Worm (Caenorhabditis elegans) whole organism, L3 larva: ENCODE data around the gene mtx-2.
A peak's percentile ranks its signal among the peaks of the same experiment; 100 is the strongest.

Experiments
- R02D3.7 ChIP-seq: fragments of 150-350 bp; optimal IDR thresholded peaks from 2 replicates; lab custom pipeline; 2014; ENCODE audit warnings: missing biosample characterization, missing genetic modification characterization
- ZK546.5 ChIP-seq: sonication (generic microtip); optimal IDR thresholded peaks from 2 replicates; lab custom pipeline; 2017; ENCODE audit warnings: missing biosample characterization, missing genetic modification characterization
- aly-2 ChIP-seq: fragments of 150-350 bp; optimal IDR thresholded peaks from 2 replicates; lab custom pipeline; 2014; ENCODE audit warnings: missing biosample characterization, missing genetic modification characterization
- ama-1 ChIP-seq: fragments of 150-350 bp; optimal IDR thresholded peaks from 2 replicates; lab custom pipeline; 2018
- ceh-16 ChIP-seq: sonication (generic microtip); optimal IDR thresholded peaks from 2 replicates; lab custom pipeline; 2017; ENCODE audit warnings: missing biosample characterization, missing genetic modification characterization
- ceh-82 ChIP-seq: fragments of 150-350 bp; optimal IDR thresholded peaks from 2 replicates; lab custom pipeline; 2014; ENCODE audit warnings: missing biosample characterization, missing genetic modification characterization
- ceh-9 ChIP-seq: sonication (generic microtip); optimal IDR thresholded peaks from 2 replicates; lab custom pipeline; 2018; ENCODE audit warnings: missing biosample characterization, missing genetic modification characterization
- daf-12 ChIP-seq: fragments of 150-350 bp; optimal IDR thresholded peaks from 2 replicates; lab custom pipeline; 2014; ENCODE audit warnings: missing biosample characterization, missing genetic modification reagents, missing genetic modification characterization
- egl-27 ChIP-seq: sonication (generic microtip); optimal IDR thresholded peaks from 4 replicates; lab custom pipeline; 2017; ENCODE audit warnings: missing biosample characterization, missing genetic modification reagents, missing genetic modification characterization
- egl-5 ChIP-seq: fragments of 150-350 bp; optimal IDR thresholded peaks from 2 replicates; lab custom pipeline; 2017; ENCODE audit warnings: missing biosample characterization, missing genetic modification reagents, missing genetic modification characterization, inconsistent platforms
- elt-1 ChIP-seq: fragments of 150-350 bp; optimal IDR thresholded peaks from 2 replicates; lab custom pipeline; 2014; ENCODE audit warnings: missing biosample characterization, missing genetic modification characterization
- elt-2 ChIP-seq: sonication (generic microtip); optimal IDR thresholded peaks from 2 replicates; lab custom pipeline; 2016; ENCODE audit warnings: missing genetic modification reagents, mild to moderate bottlenecking, missing genetic modification characterization, missing compliant biosample characterization
- elt-3 ChIP-seq, 3 experiments: fragments of 150-350 bp in 1 of 3; sonication (generic microtip) in 2 of 3; optimal IDR thresholded peaks; 2 replicates in 2 of 3; 4 replicates in 1 of 3; lab custom pipeline; 2014 to 2017; ENCODE audit warnings: missing biosample characterization in 3 of 3, missing genetic modification characterization in 3 of 3
- fkh-10 ChIP-seq: sonication (generic microtip); optimal IDR thresholded peaks from 2 replicates; lab custom pipeline; 2017; ENCODE audit warnings: missing biosample characterization, missing genetic modification reagents, missing genetic modification characterization
- fkh-2 ChIP-seq: fragments of 150-350 bp; optimal IDR thresholded peaks from 2 replicates; lab custom pipeline; 2014; ENCODE audit warnings: missing biosample characterization, missing genetic modification reagents, missing genetic modification characterization
- fos-1 ChIP-seq: fragments of 150-350 bp; optimal IDR thresholded peaks from 2 replicates; lab custom pipeline; 2014; ENCODE audit warnings: missing biosample characterization, missing genetic modification characterization
- hmg-11 ChIP-seq: sonication (generic microtip); optimal IDR thresholded peaks from 2 replicates; lab custom pipeline; 2016; ENCODE audit warnings: missing genetic modification characterization, missing compliant biosample characterization
- jun-1 ChIP-seq: fragments of 150-350 bp; optimal IDR thresholded peaks from 2 replicates; lab custom pipeline; 2014; ENCODE audit warnings: missing biosample characterization, missing genetic modification reagents, missing genetic modification characterization
- lin-15B ChIP-seq: fragments of 150-350 bp; optimal IDR thresholded peaks from 2 replicates; lab custom pipeline; 2014; ENCODE audit warnings: missing biosample characterization, missing genetic modification characterization
- lin-39 ChIP-seq: fragments of 150-350 bp; optimal IDR thresholded peaks from 2 replicates; lab custom pipeline; 2018; ENCODE audit warnings: missing biosample characterization, missing genetic modification reagents, missing genetic modification characterization
- lsy-12 ChIP-seq: sonication (generic microtip); optimal IDR thresholded peaks from 2 replicates; lab custom pipeline; 2016; ENCODE audit warnings: mild to moderate bottlenecking, missing genetic modification characterization, missing compliant biosample characterization
- mdl-1 ChIP-seq: fragments of 150-350 bp; optimal IDR thresholded peaks from 2 replicates; lab custom pipeline; 2014; ENCODE audit warnings: missing biosample characterization, missing genetic modification characterization
- mml-1 ChIP-seq: fragments of 150-350 bp; sonication (generic microtip); optimal IDR thresholded peaks from 3 replicates; lab custom pipeline; 2014; ENCODE audit warnings: missing biosample characterization, missing genetic modification characterization
- nhr-11 ChIP-seq: fragments of 150-350 bp; optimal IDR thresholded peaks from 2 replicates; lab custom pipeline; 2014; ENCODE audit warnings: missing biosample characterization, missing genetic modification characterization
- nhr-12 ChIP-seq: fragments of 150-350 bp; optimal IDR thresholded peaks from 2 replicates; lab custom pipeline; 2014; ENCODE audit warnings: missing biosample characterization, missing genetic modification characterization
- nhr-23 ChIP-seq: fragments of 150-350 bp; optimal IDR thresholded peaks from 2 replicates; lab custom pipeline; 2014; ENCODE audit warnings: missing biosample characterization, missing genetic modification reagents, missing genetic modification characterization
- nhr-25 ChIP-seq: sonication (generic microtip); optimal IDR thresholded peaks from 2 replicates; lab custom pipeline; 2017; ENCODE audit warnings: missing biosample characterization, missing genetic modification characterization
- nhr-28 ChIP-seq: fragments of 150-350 bp; optimal IDR thresholded peaks from 2 replicates; lab custom pipeline; 2014; ENCODE audit warnings: missing biosample characterization, missing genetic modification characterization
- nhr-43 ChIP-seq: sonication (generic microtip); optimal IDR thresholded peaks from 2 replicates; lab custom pipeline; 2016; ENCODE audit warnings: mild to moderate bottlenecking, missing genetic modification characterization, missing compliant biosample characterization; ENCODE audit not compliant: poor library complexity, severe bottlenecking
- nhr-67 ChIP-seq: fragments of 150-350 bp; optimal IDR thresholded peaks from 2 replicates; lab custom pipeline; 2014; ENCODE audit warnings: missing biosample characterization, missing genetic modification characterization
- nhr-76 ChIP-seq: fragments of 150-350 bp; sonication (generic microtip); optimal IDR thresholded peaks from 5 replicates; lab custom pipeline; 2014; ENCODE audit warnings: missing biosample characterization, missing genetic modification characterization
- nhr-77 ChIP-seq: fragments of 150-350 bp; optimal IDR thresholded peaks from 2 replicates; lab custom pipeline; 2014; ENCODE audit warnings: missing biosample characterization, missing genetic modification characterization
- pha-4 ChIP-seq: fragments of 150-350 bp; optimal IDR thresholded peaks from 2 replicates; lab custom pipeline; 2014; ENCODE audit warnings: missing biosample characterization, missing genetic modification reagents, missing genetic modification characterization
- pqm-1 ChIP-seq: fragments of 150-350 bp; optimal IDR thresholded peaks from 2 replicates; lab custom pipeline; 2017; ENCODE audit warnings: missing biosample characterization, missing genetic modification characterization, inconsistent platforms
- skn-1 ChIP-seq: fragments of 150-350 bp; optimal IDR thresholded peaks from 2 replicates; lab custom pipeline; 2014; ENCODE audit warnings: missing biosample characterization, missing genetic modification characterization
- snpc-4 ChIP-seq: fragments of 150-350 bp; optimal IDR thresholded peaks from 2 replicates; lab custom pipeline; 2014; ENCODE audit warnings: missing biosample characterization, missing genetic modification characterization
- unc-39 ChIP-seq: sonication (generic microtip); optimal IDR thresholded peaks from 4 replicates; lab custom pipeline; 2017; ENCODE audit warnings: missing biosample characterization, missing genetic modification characterization
- unc-62 ChIP-seq: fragments of 150-350 bp; sonication (generic microtip); optimal IDR thresholded peaks from 4 replicates; lab custom pipeline; 2014; ENCODE audit warnings: missing biosample characterization, missing genetic modification reagents, missing genetic modification characterization
- zag-1 ChIP-seq: fragments of 150-350 bp; optimal IDR thresholded peaks from 2 replicates; lab custom pipeline; 2014; ENCODE audit warnings: missing biosample characterization, missing genetic modification characterization
- ztf-11 ChIP-seq: fragments of 150-350 bp; optimal IDR thresholded peaks from 2 replicates; lab custom pipeline; 2014; ENCODE audit warnings: missing biosample characterization, missing genetic modification characterization
- ztf-4 ChIP-seq: fragments of 150-350 bp; optimal IDR thresholded peaks from 2 replicates; lab custom pipeline; 2014; ENCODE audit warnings: missing biosample characterization, missing genetic modification characterization

mtx-2 gene

DNA sequence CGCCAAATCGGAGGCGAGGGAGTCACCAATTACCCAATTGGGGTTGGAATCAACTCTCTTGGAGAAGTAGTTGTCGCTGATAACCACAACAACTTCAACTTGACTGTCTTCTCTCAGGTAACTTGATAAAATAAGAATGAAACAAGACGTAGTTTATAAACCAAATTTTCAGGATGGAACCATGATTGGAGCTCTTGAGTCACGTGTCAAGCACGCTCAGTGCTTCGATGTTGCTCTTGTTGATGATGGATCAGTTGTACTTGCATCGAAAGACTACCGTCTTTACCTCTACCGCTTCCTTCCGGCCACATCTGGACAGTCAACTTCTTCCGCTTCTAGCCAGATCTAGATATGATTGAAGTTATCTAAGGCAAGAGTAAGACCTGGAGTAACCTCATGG is 27.4 kb downstream of the mtx-2 start:
- TF ChIP-seq elt-1 (no peak), snpc-4 (tag; lab: Kevin White, UChicago) (no peak), nhr-12 (tag; lab: Kevin White, UChicago) (no peak), zag-1 (no peak), skn-1 (tag; lab: Kevin White, UChicago) (no peak), ceh-82 (no peak), lin-39 (tag; lab: Kevin White, UChicago) (no peak), ZK546.5 (no peak), elt-3 (tag; optimal IDR thresholded peaks at IDR 0.05; lab: Kevin White, UChicago) (no peak), ama-1 (no peak), nhr-77 (no peak)

DNA sequence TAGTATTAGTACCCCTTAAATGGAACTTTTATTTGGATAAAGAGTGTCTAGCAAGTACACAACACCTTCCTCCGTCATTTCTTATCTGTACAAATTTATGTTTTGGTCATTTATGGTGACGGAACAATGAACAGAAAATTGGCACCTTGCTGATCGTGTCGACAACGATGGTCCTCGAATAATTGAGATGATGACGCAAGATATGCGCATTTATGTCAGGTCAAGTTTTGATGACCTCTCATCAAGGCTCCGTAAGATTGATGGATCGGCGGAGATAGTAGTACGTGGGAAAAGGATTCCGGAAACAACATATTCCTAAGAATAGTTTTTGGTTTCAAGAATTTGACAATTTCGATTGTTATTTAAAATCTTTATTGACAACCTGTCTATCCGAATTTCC is 29.3 kb downstream of the mtx-2 start:
- TF ChIP-seq nhr-43 (tag; lab: Kevin White, UChicago) = peak; percentile 25
- no peak for TF ChIP-seq egl-5 (tag; lab: Kevin White, UChicago)
- TF ChIP-seq nhr-67 (tag; lab: Kevin White, UChicago) = no peak

DNA sequence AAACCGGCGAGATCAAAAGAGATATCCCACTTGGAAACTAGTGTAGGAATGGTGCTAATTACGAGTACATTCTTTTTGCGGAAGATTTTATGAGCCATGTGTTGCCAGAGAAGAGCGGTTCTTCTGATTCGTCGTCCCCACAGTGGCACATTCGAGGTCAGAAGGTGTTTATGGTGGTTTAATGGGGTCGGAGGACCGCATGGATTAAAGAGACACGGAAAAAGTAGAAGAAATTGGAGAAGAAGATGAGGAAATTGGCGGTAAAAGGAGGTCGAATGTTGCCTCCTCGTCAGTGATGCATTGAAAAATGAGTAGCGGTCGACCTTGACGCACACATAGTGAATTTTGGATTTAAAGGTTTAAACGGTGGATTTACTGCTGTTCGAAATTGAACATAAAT is 29.8 kb downstream of the mtx-2 start:
- TF ChIP-seq nhr-25 (peak; percentile 48), ztf-4 (no peak), mdl-1 (no peak), fkh-10 (GFP tag; lab: Kevin White, UChicago) (no peak), fos-1 (tag; lab: Kevin White, UChicago) (no peak), egl-5 (tag; lab: Kevin White, UChicago) (peak; percentile 60)

DNA sequence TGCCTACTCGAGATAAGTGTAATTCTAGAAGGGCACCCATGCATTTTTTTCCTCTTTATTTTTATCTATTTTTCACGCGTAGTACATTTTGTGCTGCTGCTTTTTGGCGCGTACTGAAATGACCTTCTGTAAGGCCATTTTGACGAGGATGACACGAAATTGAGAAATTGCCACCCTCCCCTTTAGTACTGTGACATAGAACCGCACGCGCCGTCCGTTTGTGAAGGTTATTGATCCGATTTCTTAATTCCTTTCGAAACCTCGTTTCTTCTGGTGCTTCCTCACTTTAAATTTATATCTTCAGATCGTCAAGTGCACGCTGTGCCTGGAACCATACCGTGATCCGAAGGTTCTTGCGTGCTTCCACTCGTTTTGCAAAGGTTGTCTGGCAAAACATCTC is 32.3 kb downstream of the mtx-2 start:
- TF ChIP-seq unc-62 (GFP tag; lab: Kevin White, UChicago) (no peak), fkh-10 (GFP tag; lab: Kevin White, UChicago) (no peak), nhr-25 (peak; percentile 70), ceh-82 (no peak), egl-5 (tag; lab: Kevin White, UChicago) (no peak), nhr-28 (no peak), unc-39 (tag; lab: Kevin White, UChicago) (no peak)

ce11 chrIII:7730331-7730730 is 33.1 kb downstream of the mtx-2 start:
- TF ChIP-seq pha-4 (tag; lab: Kevin White, UChicago) (peak; percentile 6), ama-1 (peak; percentile 73), nhr-43 (tag; lab: Kevin White, UChicago) (no peak), egl-27 (tag; lab: Kevin White, UChicago) (no peak), elt-2 (tag; lab: Kevin White, UChicago) (peak; percentile 87), jun-1 (tag; lab: Kevin White, UChicago) (peak; percentile 35), ZK546.5 (no peak), ztf-11 (no peak), pqm-1 (tag; lab: Kevin White, UChicago) (peak; percentile 76)
- TF ChIP-seq, all 47 proteins: peak for 5

ce11 chrIII:7729534-7730061 is 33.8 kb downstream of the mtx-2 start, which contains the start of gene ZK112.4:
Gene ZK112.4, minus strand, starts transcription at chrIII:7730011.
- peak; percentile 18 for TF ChIP-seq nhr-25
- TF ChIP-seq ama-1 = peak; percentile 81
- TF ChIP-seq skn-1 (tag; lab: Kevin White, UChicago) = no peak
- peak; percentile 62 for TF ChIP-seq jun-1 (tag; lab: Kevin White, UChicago)
- no peak for TF ChIP-seq lsy-12 (tag; lab: Kevin White, UChicago)
- no peak for TF ChIP-seq ceh-9 (tag; lab: Kevin White, UChicago)
- TF ChIP-seq aly-2 (tag; lab: Kevin White, UChicago) = no peak
- no peak for TF ChIP-seq ceh-16
- TF ChIP-seq unc-62 (GFP tag; lab: Kevin White, UChicago) = peak; percentile 55
- no peak for TF ChIP-seq ceh-82
- no peak for TF ChIP-seq fkh-2 (tag; lab: Kevin White, UChicago)
- TF ChIP-seq lin-15B (tag; lab: Kevin White, UChicago) = peak; percentile 61
- TF ChIP-seq R02D3.7 (tag; lab: Kevin White, UChicago) = peak; percentile 15
- TF ChIP-seq nhr-28 = no peak
- TF ChIP-seq lin-39 (tag; lab: Kevin White, UChicago) = peak; percentile 79
- TF ChIP-seq snpc-4 (tag; lab: Kevin White, UChicago) = no peak
- no peak for TF ChIP-seq fos-1 (tag; lab: Kevin White, UChicago)
- no peak for TF ChIP-seq nhr-76 (tag; lab: Kevin White, UChicago)
- no peak for TF ChIP-seq elt-1
- TF ChIP-seq elt-2 (tag; lab: Kevin White, UChicago) = no peak
- TF ChIP-seq nhr-77 = no peak
- TF ChIP-seq elt-3 (tag; optimal IDR thresholded peaks at IDR 0.05; lab: Kevin White, UChicago) = no peak
- peak; percentile 38 for TF ChIP-seq hmg-11
- TF ChIP-seq pha-4 (tag; lab: Kevin White, UChicago) = peak; percentile 80
- peak; percentile 16 for TF ChIP-seq fkh-10 (GFP tag; lab: Kevin White, UChicago)
- TF ChIP-seq daf-12 (tag; lab: Kevin White, UChicago) = no peak
- no peak for TF ChIP-seq mml-1 (tag; lab: Kevin White, UChicago)
- TF ChIP-seq nhr-23 (tag; lab: Kevin White, UChicago) = peak; percentile 83
- peak; percentile 69 for TF ChIP-seq nhr-11 (tag; lab: Kevin White, UChicago)
- TF ChIP-seq egl-5 (tag; lab: Kevin White, UChicago) = no peak
- no peak for TF ChIP-seq nhr-12 (tag; lab: Kevin White, UChicago)
- TF ChIP-seq mdl-1 = peak; percentile 65
- TF ChIP-seq nhr-67 (tag; lab: Kevin White, UChicago) = no peak
- no peak for TF ChIP-seq unc-39 (tag; lab: Kevin White, UChicago)
